Worm (Caenorhabditis elegans): ENCODE measurements around the gene coa-4.

coa-4 gene

DNA sequence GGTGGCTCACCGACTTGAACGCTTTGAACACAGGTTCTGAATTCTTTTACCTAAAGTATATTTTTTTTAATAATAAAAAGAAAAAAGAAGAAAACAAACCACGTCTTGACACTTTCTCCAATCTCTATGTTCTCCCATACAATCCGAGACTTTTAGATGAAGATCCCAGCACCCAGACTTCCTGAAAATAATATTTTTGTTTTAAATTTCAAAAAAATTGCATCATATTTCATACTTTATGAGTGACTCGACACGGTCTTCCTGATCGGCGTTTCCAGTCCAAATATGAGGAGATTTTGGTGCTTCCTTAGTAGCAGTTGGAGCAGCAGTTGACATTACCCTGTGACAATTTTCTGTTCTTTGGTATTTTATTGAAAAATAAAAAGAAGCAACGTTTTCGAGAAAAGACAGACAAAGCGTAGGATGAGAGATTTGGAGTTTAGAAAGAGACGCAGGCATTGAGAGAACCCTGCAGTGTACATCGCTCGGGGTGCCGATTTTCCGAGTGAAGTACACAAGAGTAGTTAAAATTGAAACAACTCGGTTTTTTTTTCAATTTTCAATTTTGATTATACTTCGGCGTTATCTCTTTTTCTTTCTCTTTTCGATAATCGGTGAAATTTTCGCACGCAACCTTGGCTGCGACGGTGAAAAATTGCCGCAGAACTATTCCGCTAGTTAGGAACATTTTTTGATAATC lies at the start of gene coa-4, which contains the start of gene T20D3.14:
TSS of gene coa-4 (minus strand) at position 51 of the 700 bp plus-strand sequence.
TSS of gene T20D3.14 (minus strand) at position 358 of the 700 bp plus-strand sequence.
- TF ChIP-seq W03F9.2 (tag; optimal IDR thresholded peaks at IDR 0.05), result no peak
- no peak for TF ChIP-seq dao-5 (tag; optimal IDR thresholded peaks at IDR 0.05)
- TF ChIP-seq him-1 (tag; optimal IDR thresholded peaks at IDR 0.05), result no peak

ce11 chrIV:9384826-9385225 lies 49.4 kb upstream of the coa-4 start, which contains the start of gene C10C5.7:
Gene C10C5.7, plus strand, starts transcription at chrIV:9385126.
- TF ChIP-seq W03F9.2 (tag; optimal IDR thresholded peaks at IDR 0.05), result no peak
- TF ChIP-seq him-1 (tag; optimal IDR thresholded peaks at IDR 0.05), result no peak
- TF ChIP-seq dao-5 (tag; optimal IDR thresholded peaks at IDR 0.05), result no peak

DNA sequence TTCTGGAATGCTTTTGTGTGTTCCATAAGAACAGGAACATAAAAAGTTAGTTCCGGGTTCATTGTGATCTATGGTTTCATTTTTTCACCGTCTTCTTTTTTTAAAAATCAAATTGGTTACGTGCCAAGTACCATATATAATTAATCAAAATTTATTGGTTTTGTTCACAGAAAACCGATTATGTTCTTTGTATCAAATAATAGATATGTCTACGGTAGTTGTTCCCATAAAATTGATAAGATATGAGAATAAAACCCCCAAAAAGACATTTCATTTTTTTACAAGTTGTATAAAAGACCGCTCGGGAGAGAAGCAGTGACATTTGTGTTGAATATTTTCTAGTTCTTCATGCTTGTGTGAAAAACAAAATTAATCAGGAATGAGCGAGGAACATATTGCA lies 45.7 kb upstream of the coa-4 start, which contains the start of gene C10C5.5:
TSS of gene C10C5.5 (plus strand) at position 301 of the 400 bp plus-strand sequence.
- TF ChIP-seq dao-5 (tag; optimal IDR thresholded peaks at IDR 0.05), result no peak
- TF ChIP-seq W03F9.2 (tag; optimal IDR thresholded peaks at IDR 0.05), result no peak

ce11 chrIV:9378272-9378671 lies 42.9 kb upstream of the coa-4 start, which contains the start of gene C10C5.4:
Gene C10C5.4, plus strand, starts transcription at chrIV:9378552.
- no peak for TF ChIP-seq him-1 (tag; optimal IDR thresholded peaks at IDR 0.05)
- TF ChIP-seq dao-5 (tag; optimal IDR thresholded peaks at IDR 0.05), result no peak
- TF ChIP-seq W03F9.2 (tag; optimal IDR thresholded peaks at IDR 0.05), result no peak

DNA sequence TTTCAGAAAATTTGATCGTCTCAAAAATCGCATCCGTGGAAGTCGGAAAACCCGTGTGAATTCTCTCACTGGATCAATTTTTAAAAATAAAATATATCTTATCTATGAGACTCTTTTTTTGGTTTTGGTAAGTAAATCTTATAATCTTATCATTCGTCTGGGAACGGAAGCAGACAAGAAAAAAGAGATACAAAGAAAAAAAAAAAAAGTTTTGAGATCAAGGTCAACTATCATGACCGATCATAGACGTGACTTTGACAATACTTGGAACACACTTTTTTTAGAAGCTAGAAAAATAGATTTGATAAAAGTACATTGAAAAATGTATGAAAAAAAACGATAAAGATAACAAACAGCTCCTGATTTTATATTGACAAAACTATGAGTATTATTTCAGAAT lies 41.1 kb upstream of the coa-4 start:
- TF ChIP-seq W03F9.2 (tag; optimal IDR thresholded peaks at IDR 0.05) (no peak), him-1 (tag; optimal IDR thresholded peaks at IDR 0.05) (no peak), dao-5 (tag; optimal IDR thresholded peaks at IDR 0.05) (no peak)

DNA sequence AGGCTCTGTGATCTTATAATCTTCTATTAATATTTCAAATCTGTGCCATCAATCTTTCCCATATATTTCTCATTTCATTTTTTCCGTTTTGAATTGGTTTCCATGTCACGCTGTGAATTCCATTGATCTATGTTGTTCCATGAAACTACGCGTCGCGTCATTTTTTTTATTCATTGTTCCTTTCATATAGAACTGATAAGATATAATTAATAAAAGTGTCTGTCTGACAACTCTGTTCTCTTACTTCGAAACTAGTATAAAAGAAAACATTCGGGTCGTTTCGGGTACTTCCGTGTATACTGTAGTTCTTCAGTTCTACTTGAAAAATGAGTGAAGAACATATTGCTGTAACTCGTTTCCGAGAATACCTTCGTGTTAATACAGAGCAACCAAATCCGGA lies 39.1 kb upstream of the coa-4 start, which contains the start of gene C10C5.3:
TSS of gene C10C5.3 (plus strand) at position 301 of the 400 bp plus-strand sequence.
- no peak for TF ChIP-seq him-1 (tag; optimal IDR thresholded peaks at IDR 0.05)
- no peak for TF ChIP-seq W03F9.2 (tag; optimal IDR thresholded peaks at IDR 0.05)
- no peak for TF ChIP-seq dao-5 (tag; optimal IDR thresholded peaks at IDR 0.05)

- TF ChIP-seq him-1 (tag; optimal IDR thresholded peaks at IDR 0.05) (no peak), dao-5 (tag; optimal IDR thresholded peaks at IDR 0.05) (no peak), W03F9.2 (tag; optimal IDR thresholded peaks at IDR 0.05) (no peak)
Observed at ce11 chrIV:9371126-9371525, 35.7 kb upstream of the coa-4 start, which contains the start of gene fbxc-58. Gene fbxc-58, plus strand, starts transcription at chrIV:9371508.

DNA sequence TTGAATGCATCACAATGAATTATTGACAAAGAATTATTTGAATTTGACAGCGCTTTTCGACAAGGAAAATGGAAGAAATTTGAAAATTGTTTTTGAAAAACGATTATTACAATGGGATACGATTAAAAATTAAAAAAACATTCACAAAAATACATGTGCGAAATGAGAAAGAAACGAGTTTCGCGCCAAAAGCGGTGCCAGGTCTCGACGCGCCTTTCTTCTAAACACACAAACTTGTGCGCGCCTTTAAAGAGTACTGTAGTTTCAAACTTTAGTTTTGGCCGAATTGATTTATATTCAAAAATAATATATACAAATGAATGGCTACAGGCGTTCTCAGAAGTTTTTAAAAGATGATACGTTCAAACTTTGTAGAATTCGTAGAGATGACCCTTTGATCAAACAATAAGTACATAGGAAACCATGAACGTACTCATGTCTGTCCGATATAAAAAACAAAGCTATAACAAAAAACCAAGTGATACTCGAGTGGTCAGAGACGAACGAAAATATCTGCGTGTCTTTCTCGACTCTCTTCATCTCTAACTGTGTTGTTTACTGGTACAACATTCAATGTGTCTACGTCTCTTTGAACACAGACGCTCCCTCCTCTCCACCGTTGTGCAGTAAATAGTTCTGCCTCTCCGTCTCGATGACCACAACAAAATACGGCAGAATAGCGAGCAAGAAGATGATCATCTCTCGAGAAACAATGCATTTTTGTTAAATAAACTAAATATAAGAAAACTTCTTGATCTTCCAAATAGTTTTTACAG lies 32.6 kb upstream of the coa-4 start:
- TF ChIP-seq W03F9.2 (tag; optimal IDR thresholded peaks at IDR 0.05) (peak; percentile 43), him-1 (tag; optimal IDR thresholded peaks at IDR 0.05) (no peak)

- TF ChIP-seq him-1 (tag; optimal IDR thresholded peaks at IDR 0.05) (no peak), W03F9.2 (tag; optimal IDR thresholded peaks at IDR 0.05) (no peak), dao-5 (tag; optimal IDR thresholded peaks at IDR 0.05) (no peak)
Observed at ce11 chrIV:9366411-9366810, 31.0 kb upstream of the coa-4 start, which contains the start of gene pezo-1. Gene pezo-1, minus strand, starts transcription at chrIV:9366511.

DNA sequence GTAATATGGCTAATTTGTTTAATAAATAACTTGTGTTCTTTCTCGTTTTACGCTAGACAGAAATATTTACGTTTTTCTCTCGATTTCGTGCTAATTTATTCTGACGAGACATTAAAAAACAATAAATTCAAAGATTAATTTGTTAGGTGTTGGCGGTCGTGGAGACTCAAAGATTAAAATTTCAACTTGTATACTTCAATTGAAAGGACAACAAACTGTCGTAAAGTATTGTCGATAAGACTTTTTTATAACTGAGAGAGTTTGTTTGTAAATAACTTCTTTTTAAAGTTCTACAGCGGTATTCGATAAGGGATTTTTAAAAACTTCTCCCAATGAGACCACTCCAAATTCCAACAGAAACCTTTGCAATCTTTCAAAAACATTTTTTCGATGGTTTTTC lies 18.3 kb upstream of the coa-4 start:
- TF ChIP-seq him-1 (tag; optimal IDR thresholded peaks at IDR 0.05) (no peak), W03F9.2 (tag; optimal IDR thresholded peaks at IDR 0.05) (no peak), dao-5 (tag; optimal IDR thresholded peaks at IDR 0.05) (no peak)

DNA sequence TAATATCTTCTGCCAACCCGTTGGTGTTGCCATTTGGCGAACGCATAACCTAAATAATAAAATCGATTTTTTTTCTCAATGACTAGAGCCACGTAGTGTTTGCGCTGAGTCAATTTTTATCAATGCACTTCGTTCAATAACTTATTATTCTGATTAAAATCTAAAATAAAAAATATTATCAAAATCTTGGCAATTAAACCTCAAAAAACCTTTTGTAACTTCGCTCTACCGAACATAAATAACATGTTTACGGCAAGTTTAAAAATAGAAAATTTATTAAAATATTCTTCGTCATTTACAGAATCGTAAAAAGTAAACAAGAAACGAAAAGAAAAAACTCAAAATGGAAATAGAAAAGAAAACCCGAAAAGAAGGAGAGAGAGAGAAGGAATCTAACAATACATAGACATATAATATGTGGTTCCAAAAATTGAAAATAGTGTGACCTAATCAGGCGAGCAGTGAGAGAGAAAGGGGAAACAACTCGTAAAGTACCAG lies 7.7 kb upstream of the coa-4 start, which contains the start of gene pigc-1:
TSS of gene pigc-1 (minus strand) at position 51 of the 498 bp plus-strand sequence.
- TF ChIP-seq W03F9.2 (tag; optimal IDR thresholded peaks at IDR 0.05) (peak; percentile 1), dao-5 (tag; optimal IDR thresholded peaks at IDR 0.05) (no peak), him-1 (tag; optimal IDR thresholded peaks at IDR 0.05) (no peak)

DNA sequence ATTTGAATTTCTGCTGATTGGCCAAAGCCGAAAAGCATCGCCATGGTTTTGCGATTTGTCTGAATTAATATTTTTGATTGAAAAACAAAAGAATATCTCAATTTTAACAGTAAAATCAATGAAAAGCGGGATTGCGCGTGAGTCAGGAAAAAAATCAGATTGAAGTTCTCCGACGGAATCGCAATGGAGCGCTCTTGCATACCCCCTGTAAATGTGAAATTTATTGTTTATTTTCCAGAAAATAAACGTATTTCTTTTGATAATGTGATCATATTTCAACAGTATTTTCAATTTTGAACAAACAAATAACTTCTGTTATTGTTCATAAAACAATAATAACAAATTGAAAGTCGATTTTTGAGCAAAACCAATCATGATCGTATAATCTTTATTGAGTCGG lies 6.2 kb upstream of the coa-4 start, which contains the start of gene vps-26:
TSS of gene vps-26 (minus strand) at position 200 of the 400 bp plus-strand sequence.
- TF ChIP-seq dao-5 (tag; optimal IDR thresholded peaks at IDR 0.05) (no peak), W03F9.2 (tag; optimal IDR thresholded peaks at IDR 0.05) (peak; percentile 22)

ce11 chrIV:9339205-9339604 lies 3.8 kb upstream of the coa-4 start, which contains the start of gene T20D3.6:
Gene T20D3.6, minus strand, starts transcription at chrIV:9339305.
- no peak for TF ChIP-seq dao-5 (tag; optimal IDR thresholded peaks at IDR 0.05)
- TF ChIP-seq him-1 (tag; optimal IDR thresholded peaks at IDR 0.05), result no peak
- TF ChIP-seq W03F9.2 (tag; optimal IDR thresholded peaks at IDR 0.05), result no peak
